Worm (Caenorhabditis elegans): ENCODE data around the gene srx-136.

DNA sequence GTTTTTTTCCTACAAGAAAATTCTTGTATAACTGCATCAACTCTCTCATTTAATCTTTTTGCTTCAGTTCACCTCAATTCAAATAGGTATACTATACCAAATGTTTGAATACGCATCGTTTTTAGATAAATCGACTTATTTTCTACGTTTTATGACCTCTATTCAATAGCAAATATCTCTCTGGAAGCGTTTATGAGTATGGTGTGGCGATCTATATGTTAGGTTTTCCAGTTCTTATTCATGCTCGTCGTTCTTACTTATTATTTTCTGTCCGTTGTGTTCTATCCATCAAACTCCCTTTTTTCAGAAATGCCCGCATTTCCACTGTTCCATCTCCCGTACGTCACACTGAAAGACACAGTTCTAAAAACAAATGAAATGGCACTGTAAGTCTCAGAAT is 23.4 kb downstream of the srx-136 start, which contains the start of gene T22G5.3:
- TF ChIP-seq him-1 (tag; optimal IDR thresholded peaks at IDR 0.05), result no peak
- TF ChIP-seq W03F9.2 (tag; optimal IDR thresholded peaks at IDR 0.05), result no peak
